Fruit fly (Drosophila melanogaster) whole organism, embryonic: Measurements from ENCODE around the gene lbe.

ENCODE experiments used
- Abd-B ChIP-seq: fragments of 200-800 bp; sonication (Bioruptor generic); optimal IDR thresholded peaks from 2 replicates; lab custom pipeline; 2018; ENCODE audit warnings: missing biosample characterization, mild to moderate bottlenecking, missing genetic modification characterization, moderate library complexity
- Adf1 ChIP-seq: fragments of 200-800 bp; sonication (Bioruptor generic); IDR thresholded peaks from 2 replicates; pipeline ENCODE4 v1.3.6; 2022; ENCODE audit warnings: missing biosample characterization, missing genetic modification characterization
- Bdp1 ChIP-seq: fragments of 200-800 bp; sonication (Bioruptor generic); optimal IDR thresholded peaks from 3 replicates; lab custom pipeline; 2016; ENCODE audit warnings: missing biosample characterization, missing genetic modification characterization
- CG10321 ChIP-seq: fragments of 200-800 bp; sonication (Bioruptor generic); IDR thresholded peaks from 2 replicates; pipeline ENCODE4 v1.3.6; 2022; ENCODE audit warnings: missing biosample characterization, missing genetic modification characterization
- CG11093 ChIP-seq: fragments of 200-800 bp; sonication (Bioruptor generic); IDR thresholded peaks from 3 replicates; pipeline ENCODE4 v1.3.6; 2022; ENCODE audit warnings: missing biosample characterization, missing genetic modification characterization
- CG11247 ChIP-seq: fragments of 200-800 bp; sonication (Bioruptor generic); IDR thresholded peaks from 2 replicates; pipeline ENCODE4 v1.3.6; 2022; ENCODE audit warnings: missing biosample characterization, missing genetic modification characterization
- CG12236 ChIP-seq: fragments of 200-800 bp; sonication (Bioruptor generic); optimal IDR thresholded peaks from 2 replicates; lab custom pipeline; 2016; ENCODE audit warnings: missing biosample characterization, missing genetic modification characterization
- CG15073 ChIP-seq: fragments of 200-800 bp; sonication (Bioruptor generic); optimal IDR thresholded peaks from 2 replicates; lab custom pipeline; 2016; ENCODE audit warnings: missing biosample characterization, missing genetic modification characterization
- CG1647 ChIP-seq: fragments of 200-800 bp; sonication (Bioruptor generic); optimal IDR thresholded peaks from 3 replicates; lab custom pipeline; 2016; ENCODE audit warnings: missing biosample characterization, missing genetic modification characterization
- CG1792 ChIP-seq: fragments of 200-800 bp; sonication (Bioruptor generic); optimal IDR thresholded peaks from 2 replicates; lab custom pipeline; 2016; ENCODE audit warnings: missing biosample characterization, missing genetic modification characterization
- CG18599 ChIP-seq: fragments of 200-800 bp; sonication (Bioruptor generic); optimal IDR thresholded peaks from 3 replicates; lab custom pipeline; 2017; ENCODE audit warnings: missing biosample characterization, missing genetic modification characterization, mild to moderate bottlenecking, moderate library complexity, missing genetic modification reagents
- CG2120 ChIP-seq: fragments of 200-800 bp; sonication (Bioruptor generic); optimal IDR thresholded peaks from 3 replicates; lab custom pipeline; 2016; ENCODE audit warnings: missing biosample characterization, missing genetic modification characterization
- CG3065 ChIP-seq: fragments of 200-800 bp; sonication (Bioruptor generic); optimal IDR thresholded peaks from 2 replicates; lab custom pipeline; 2016; ENCODE audit warnings: missing biosample characterization, missing genetic modification characterization
- CG32767 ChIP-seq: fragments of 200-800 bp; sonication (Bioruptor generic); IDR thresholded peaks from 2 replicates; pipeline ENCODE4 v1.3.6; 2022; ENCODE audit warnings: missing biosample characterization, missing genetic modification characterization
- CG34376 ChIP-seq: fragments of 200-800 bp; sonication (Bioruptor generic); optimal IDR thresholded peaks from 2 replicates; lab custom pipeline; 2018; ENCODE audit warnings: missing biosample characterization, mild to moderate bottlenecking, missing genetic modification characterization
- CG34422 ChIP-seq: fragments of 200-800 bp; sonication (Bioruptor generic); IDR thresholded peaks from 3 replicates; pipeline ENCODE4 v1.3.6; 2022; ENCODE audit warnings: missing biosample characterization, missing genetic modification characterization
- CG6765 ChIP-seq: fragments of 200-800 bp; sonication (Bioruptor generic); optimal IDR thresholded peaks from 3 replicates; lab custom pipeline; 2017; ENCODE audit warnings: missing biosample characterization, mild to moderate bottlenecking, missing genetic modification characterization
- CG8388 ChIP-seq: fragments of 200-800 bp; sonication (Bioruptor generic); optimal IDR thresholded peaks from 2 replicates; lab custom pipeline; 2019; ENCODE audit warnings: missing biosample characterization, mild to moderate bottlenecking, missing genetic modification characterization, moderate library complexity
- Dbx ChIP-seq: fragments of 200-800 bp; sonication (Bioruptor generic); IDR thresholded peaks from 3 replicates; pipeline ENCODE4 v1.3.6; 2022; ENCODE audit warnings: missing biosample characterization, missing genetic modification characterization
- Dek ChIP-seq: fragments of 200-800 bp; sonication (Bioruptor generic); optimal IDR thresholded peaks from 3 replicates; lab custom pipeline; 2019; ENCODE audit warnings: missing biosample characterization, mild to moderate bottlenecking, missing genetic modification characterization, moderate library complexity
- Dip3 ChIP-seq: fragments of 200-800 bp; sonication (Bioruptor generic); optimal IDR thresholded peaks from 3 replicates; lab custom pipeline; 2016; ENCODE audit warnings: missing biosample characterization, missing genetic modification characterization
- Dp ChIP-seq: fragments of 200-800 bp; sonication (Bioruptor generic); optimal IDR thresholded peaks from 2 replicates; lab custom pipeline; 2018; ENCODE audit warnings: missing biosample characterization, mild to moderate bottlenecking, missing genetic modification characterization, moderate library complexity
- HmgZ ChIP-seq: fragments of 200-800 bp; sonication (Bioruptor generic); optimal IDR thresholded peaks from 2 replicates; lab custom pipeline; 2018; ENCODE audit warnings: missing biosample characterization, mild to moderate bottlenecking, missing genetic modification characterization
- Hr51 ChIP-seq, 2 experiments: fragments of 200-800 bp; sonication (Bioruptor generic); optimal IDR thresholded peaks; 2 replicates in 1 of 2; 3 replicates in 1 of 2; lab custom pipeline; 2016 to 2018; ENCODE audit warnings: missing biosample characterization in 2 of 2, missing genetic modification characterization in 2 of 2, mild to moderate bottlenecking in 1 of 2, moderate library complexity in 1 of 2
- Kr ChIP-seq: fragments of 200-800 bp; sonication (Bioruptor generic); optimal IDR thresholded peaks from 2 replicates; lab custom pipeline; 2017; ENCODE audit warnings: missing biosample characterization, mild to moderate bottlenecking, missing genetic modification characterization
- Meics ChIP-seq: fragments of 200-800 bp; sonication (Bioruptor generic); optimal IDR thresholded peaks from 2 replicates; lab custom pipeline; 2017; ENCODE audit warnings: missing biosample characterization, mild to moderate bottlenecking, missing genetic modification characterization
- Ptx1 ChIP-seq: fragments of 200-800 bp; sonication (Bioruptor generic); IDR thresholded peaks from 2 replicates; pipeline ENCODE4 v1.3.6; 2022; ENCODE audit warnings: missing biosample characterization, missing genetic modification characterization
- Rx ChIP-seq: fragments of 200-800 bp; sonication (Bioruptor generic); IDR thresholded peaks from 2 replicates; pipeline ENCODE4 v1.3.6; 2022; ENCODE audit warnings: missing biosample characterization, missing genetic modification characterization
- Scr ChIP-seq: fragments of 200-800 bp; sonication (Bioruptor generic); IDR thresholded peaks from 2 replicates; pipeline ENCODE4 v1.3.6; 2022; ENCODE audit warnings: missing biosample characterization, missing genetic modification characterization; ENCODE audit not compliant: partially characterized antibody
- Sox102F ChIP-seq: fragments of 200-800 bp; sonication (Bioruptor generic); optimal IDR thresholded peaks from 2 replicates; lab custom pipeline; 2018; ENCODE audit warnings: missing biosample characterization, mild to moderate bottlenecking, missing genetic modification characterization, moderate library complexity
- TFAM ChIP-seq: fragments of 200-800 bp; sonication (Bioruptor generic); optimal IDR thresholded peaks from 2 replicates; lab custom pipeline; 2017; ENCODE audit warnings: missing biosample characterization, missing genetic modification characterization, inconsistent platforms
- chif ChIP-seq, 2 experiments: fragments of 200-800 bp; sonication (Bioruptor generic); optimal IDR thresholded peaks; 3 replicates each; lab custom pipeline; 2016; ENCODE audit warnings: missing biosample characterization in 2 of 2, missing genetic modification characterization in 2 of 2
- ci ChIP-seq: fragments of 200-800 bp; sonication (Bioruptor generic); IDR thresholded peaks from 3 replicates; pipeline ENCODE4 v1.3.6; 2022; ENCODE audit warnings: missing biosample characterization, missing genetic modification characterization
- croc ChIP-seq: fragments of 200-800 bp; sonication (Bioruptor generic); conservative IDR thresholded peaks from 3 replicates; pipeline ENCODE4 v1.3.6; 2022; ENCODE audit warnings: missing biosample characterization, missing genetic modification characterization
- da ChIP-seq: fragments of 200-800 bp; sonication (Bioruptor generic); optimal IDR thresholded peaks from 2 replicates; lab custom pipeline; 2016; ENCODE audit warnings: missing biosample characterization, missing genetic modification characterization
- dysf ChIP-seq: fragments of 200-800 bp; sonication (Bioruptor generic); IDR thresholded peaks from 3 replicates; pipeline ENCODE4 v1.3.6; 2022; ENCODE audit warnings: missing biosample characterization, missing genetic modification characterization
- fu2 ChIP-seq: fragments of 200-800 bp; sonication (Bioruptor generic); optimal IDR thresholded peaks from 2 replicates; lab custom pipeline; 2016; ENCODE audit warnings: missing biosample characterization, missing genetic modification characterization
- gem ChIP-seq: fragments of 200-800 bp; sonication (Bioruptor generic); optimal IDR thresholded peaks from 2 replicates; lab custom pipeline; 2019; ENCODE audit warnings: missing biosample characterization, mild to moderate bottlenecking, missing genetic modification characterization, moderate library complexity
- jigr1 ChIP-seq: fragments of 200-800 bp; sonication (Bioruptor generic); IDR thresholded peaks from 3 replicates; pipeline ENCODE4 v1.3.6; 2022; ENCODE audit warnings: missing biosample characterization, missing genetic modification characterization
- klu ChIP-seq: fragments of 200-800 bp; sonication (Bioruptor generic); IDR thresholded peaks from 2 replicates; pipeline ENCODE4 v1.3.6; 2022; ENCODE audit warnings: missing biosample characterization, missing genetic modification characterization
- mld ChIP-seq: fragments of 200-800 bp; sonication (Bioruptor generic); IDR thresholded peaks from 3 replicates; pipeline ENCODE4 v1.3.6; 2022; ENCODE audit warnings: missing biosample characterization, missing genetic modification characterization; ENCODE audit not compliant: partially characterized antibody
- nom ChIP-seq: fragments of 200-800 bp; sonication (Bioruptor generic); optimal IDR thresholded peaks from 2 replicates; lab custom pipeline; 2017; ENCODE audit warnings: missing biosample characterization, missing genetic modification characterization, mild to moderate bottlenecking, moderate library complexity, missing genetic modification reagents
- sens-2 ChIP-seq: fragments of 200-800 bp; sonication (Bioruptor generic); IDR thresholded peaks from 2 replicates; pipeline ENCODE4 v1.3.6; 2022; ENCODE audit warnings: missing biosample characterization, missing genetic modification characterization
- seq ChIP-seq: fragments of 200-800 bp; sonication (Bioruptor generic); IDR thresholded peaks from 2 replicates; pipeline ENCODE4 v1.3.6; 2022; ENCODE audit warnings: missing biosample characterization, missing genetic modification characterization
- sqz ChIP-seq: fragments of 200-800 bp; sonication (Bioruptor generic); optimal IDR thresholded peaks from 3 replicates; lab custom pipeline; 2018; ENCODE audit warnings: missing biosample characterization, mild to moderate bottlenecking, missing genetic modification characterization
- tup ChIP-seq: fragments of 200-800 bp; sonication (Bioruptor generic); optimal IDR thresholded peaks from 2 replicates; lab custom pipeline; 2016; ENCODE audit warnings: missing biosample characterization, mild to moderate bottlenecking, missing genetic modification characterization, moderate library complexity
- vnd ChIP-seq: fragments of 200-800 bp; sonication (Bioruptor generic); IDR thresholded peaks from 3 replicates; pipeline ENCODE4 v1.3.6; 2022; ENCODE audit warnings: missing biosample characterization, missing genetic modification characterization; ENCODE audit not compliant: partially characterized antibody
- yki ChIP-seq: fragments of >200 bp; optimal IDR thresholded peaks from 3 replicates; lab custom pipeline; 2018
- z ChIP-seq: fragments of 200-800 bp; sonication (Bioruptor generic); IDR thresholded peaks from 3 replicates; pipeline ENCODE4 v1.3.6; 2022; ENCODE audit warnings: missing biosample characterization, missing genetic modification characterization
- zf30C ChIP-seq: fragments of 200-800 bp; sonication (Bioruptor generic); optimal IDR thresholded peaks from 3 replicates; lab custom pipeline; 2018; ENCODE audit warnings: missing biosample characterization, mild to moderate bottlenecking, missing genetic modification characterization

The lbe gene

dm6 chr3R:21487706-21488406, 41.5 kb upstream of the lbe start (continued):
- TF ChIP-seq Bdp1 (GFP tag; lab: Kevin White, UChicago) (no peak), gem (peak; percentile 62), da (no peak), dysf (GFP tag; lab: Robert Waterston, UW) (peak; percentile 78), Kr (GFP tag; lab: Kevin White, UChicago) (no peak), CG1647 (no peak), Scr (peak; percentile 52), Ptx1 (GFP tag; lab: Robert Waterston, UW) (peak; percentile 77), CG2120 (GFP tag; lab: Kevin White, UChicago) (peak; percentile 58), mld (GFP tag; lab: Robert Waterston, UW) (no peak), Hr51 (GFP tag; optimal IDR thresholded peaks at IDR 0.05; lab: Kevin White, UChicago) (peak in 1 of 2 experiments; percentile 34), CG34422 (GFP tag; lab: Robert Waterston, UW) (0 out of 3 replicates have a peak, but pooled peaks have one; percentile 28), tup (GFP tag; lab: Kevin White, UChicago) (no peak), CG11247 (GFP tag; lab: Robert Waterston, UW) (peak; percentile 82), CG34376 (GFP tag; lab: Kevin White, UChicago) (no peak), vnd (GFP tag; lab: Robert Waterston, UW) (peak; percentile 37; the same call in 1 of the 3 replicates), Dip3 (GFP tag; lab: Kevin White, UChicago) (no peak), TFAM (no peak), Dbx (peak; percentile 76; the same call in 2 of the 3 replicates), HmgZ (tag; lab: Kevin White, UChicago) (peak; percentile 68), CG12236 (no peak), ci (GFP tag; lab: Robert Waterston, UW) (peak; percentile 89), jigr1 (GFP tag; lab: Robert Waterston, UW) (no peak), Dp (peak; percentile 47), CG8388 (no peak), Sox102F (GFP tag; lab: Kevin White, UChicago) (peak; percentile 69), seq (no peak), CG6765 (no peak), CG15073 (GFP tag; lab: Kevin White, UChicago) (peak; percentile 25), Rx (GFP tag; lab: Robert Waterston, UW) (peak; percentile 66; the same call in 1 of the 2 replicates), croc (peak; percentile 47; the same call in 2 of the 3 replicates), z (GFP tag; lab: Robert Waterston, UW) (no peak), zf30C (GFP tag; lab: Kevin White, UChicago) (no peak), chif (GFP tag; optimal IDR thresholded peaks at IDR 0.05; lab: Kevin White, UChicago) (peak; percentile 10 to 65), CG3065 (GFP tag; lab: Kevin White, UChicago) (no peak), Abd-B (GFP tag; lab: Kevin White, UChicago) (peak; percentile 54), CG11093 (GFP tag; lab: Robert Waterston, UW) (no peak), Adf1 (GFP tag; lab: Robert Waterston, UW) (no peak), Meics (GFP tag; lab: Kevin White, UChicago) (peak; percentile 47), CG10321 (GFP tag; lab: Robert Waterston, UW) (no peak), CG32767 (GFP tag; lab: Robert Waterston, UW) (no peak), Dek (peak; percentile 47), nom (GFP tag; lab: Kevin White, UChicago) (no peak), sqz (GFP tag; lab: Kevin White, UChicago) (no peak), fu2 (GFP tag; lab: Kevin White, UChicago) (no peak), CG1792 (GFP tag; lab: Kevin White, UChicago) (no peak), klu (GFP tag; lab: Robert Waterston, UW) (no peak), yki (no peak), CG18599 (GFP tag; lab: Kevin White, UChicago) (no peak), sens-2 (GFP tag; lab: Robert Waterston, UW) (peak; percentile 25; the same call in 1 of the 2 replicates)
